Worm (Caenorhabditis elegans) whole organism, mixed stage, embryonic: ENCODE measurements around the gene col-106.

Experiments used
- lin-13 ChIP-seq: fragments of 150-350 bp; optimal IDR thresholded peaks from 2 replicates; lab custom pipeline; 2014; ENCODE audit warnings: missing biosample characterization, missing genetic modification characterization
- snpc-4 ChIP-seq: fragments of 150-350 bp; optimal IDR thresholded peaks from 2 replicates; lab custom pipeline; 2014; ENCODE audit warnings: missing biosample characterization, missing genetic modification characterization
- unc-120 ChIP-seq: sonication (generic microtip); optimal IDR thresholded peaks from 2 replicates; lab custom pipeline; 2017; ENCODE audit warnings: missing genetic modification characterization, missing compliant biosample characterization; ENCODE audit not compliant: poor library complexity, severe bottlenecking
- unc-62 ChIP-seq: fragments of 150-350 bp; optimal IDR thresholded peaks from 2 replicates; lab custom pipeline; 2014; ENCODE audit warnings: missing biosample characterization, missing genetic modification reagents, missing genetic modification characterization

DNA sequence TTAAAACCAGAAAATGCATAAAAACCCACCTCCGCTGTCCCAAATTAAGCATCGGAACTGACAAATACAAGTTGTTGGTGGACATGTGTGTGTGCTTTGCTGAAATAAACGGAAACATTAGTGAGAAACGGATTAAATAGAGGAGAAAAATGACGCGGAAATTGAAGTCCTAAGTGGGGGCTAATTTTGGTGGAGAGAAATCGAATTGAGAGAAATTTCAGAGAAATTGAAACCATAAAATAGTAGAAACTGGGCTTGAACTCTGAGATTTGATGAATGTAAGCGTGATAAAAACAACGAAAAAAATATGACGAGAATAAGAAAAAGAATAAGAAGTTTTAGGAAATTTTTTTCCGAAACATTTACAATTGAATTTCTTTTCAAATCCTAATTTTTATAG, 14.4 kb upstream of the col-106 start, which contains the start of gene Y77E11A.12:
- TF ChIP-seq unc-62 = no peak
- no peak for TF ChIP-seq lin-13 (tag; lab: Kevin White, UChicago)
- TF ChIP-seq snpc-4 (tag; lab: Kevin White, UChicago) = no peak
- no peak for TF ChIP-seq unc-120 (tag; lab: Kevin White, UChicago)
